Worm (Caenorhabditis elegans) whole organism, L4 larva: Measurements from ENCODE around the gene tbx-40.
"Not testable (repeated sequence)": the region's sequence is repeated elsewhere in the genome, so short reads cannot be mapped to it uniquely, and the experiment has no call there.

Experiments used
- F44E2.7 ChIP-seq: fragments of 200-800 bp; sonication (Bioruptor generic); IDR thresholded peaks from 2 replicates; pipeline ENCODE4 v2.1.2; 2022; ENCODE audit warnings: missing genetic modification characterization, missing compliant biosample characterization
- T20F7.1 ChIP-seq: fragments of 200-800 bp; sonication (Bioruptor generic); optimal IDR thresholded peaks from 2 replicates; lab custom pipeline; 2018; ENCODE audit warnings: mild to moderate bottlenecking, missing genetic modification characterization, missing compliant biosample characterization
- aha-1 ChIP-seq: fragments of 150-350 bp; peaks from one replicate; lab custom pipeline; 2014; ENCODE audit warnings: missing biosample characterization, missing genetic modification characterization
- ceh-28 ChIP-seq: fragments of 150-350 bp; optimal IDR thresholded peaks from 2 replicates; lab custom pipeline; 2014; ENCODE audit warnings: missing biosample characterization, missing genetic modification reagents, missing genetic modification characterization
- ceh-32 ChIP-seq: sonication (generic microtip); optimal IDR thresholded peaks from 2 replicates; lab custom pipeline; 2016; ENCODE audit warnings: mild to moderate bottlenecking, missing genetic modification characterization, missing compliant biosample characterization; ENCODE audit not compliant: poor library complexity
- daf-16 ChIP-seq, 3 experiments: sonication (generic microtip); optimal IDR thresholded peaks; 2 replicates each; lab custom pipeline; 2016 to 2017; ENCODE audit warnings: missing genetic modification characterization in 3 of 3, missing genetic modification reagents in 3 of 3, mild to moderate bottlenecking in 2 of 3, missing compliant biosample characterization in 2 of 3, missing biosample characterization in 1 of 3, moderate library complexity in 1 of 3
- dmd-9 ChIP-seq: fragments of 200-800 bp; sonication (Bioruptor generic); IDR thresholded peaks from 2 replicates; pipeline ENCODE4 v1.3.6; 2022; ENCODE audit warnings: missing genetic modification reagents, missing genetic modification characterization, missing compliant biosample characterization
- dpl-1 ChIP-seq: fragments of 150-350 bp; optimal IDR thresholded peaks from 2 replicates; lab custom pipeline; 2014; ENCODE audit warnings: missing biosample characterization, missing genetic modification reagents, missing genetic modification characterization
- duxl-1 ChIP-seq: sonication (generic microtip); optimal IDR thresholded peaks from 2 replicates; lab custom pipeline; 2016; ENCODE audit warnings: mild to moderate bottlenecking, missing genetic modification characterization, moderate library complexity, missing compliant biosample characterization; ENCODE audit not compliant: poor library complexity
- dve-1 ChIP-seq: sonication (generic microtip); optimal IDR thresholded peaks from 2 replicates; lab custom pipeline; 2017; ENCODE audit warnings: antibody characterized with exemption, mild to moderate bottlenecking, missing genetic modification characterization, missing compliant biosample characterization; ENCODE audit not compliant: insufficient read depth
- gei-8 ChIP-seq: fragments of 200-800 bp; sonication (Bioruptor generic); optimal IDR thresholded peaks from 2 replicates; lab custom pipeline; 2018; ENCODE audit warnings: mild to moderate bottlenecking, missing genetic modification characterization, missing compliant biosample characterization
- hlh-11 ChIP-seq: fragments of 200-800 bp; sonication (Bioruptor generic); optimal IDR thresholded peaks from 2 replicates; lab custom pipeline; 2018; ENCODE audit warnings: mild to moderate bottlenecking, missing genetic modification characterization, missing compliant biosample characterization
- lin-1 ChIP-seq: fragments of 200-800 bp; sonication (Bioruptor generic); IDR thresholded peaks from 2 replicates; pipeline ENCODE4 v1.3.6; 2022; ENCODE audit warnings: missing genetic modification reagents, missing genetic modification characterization, missing compliant biosample characterization
- lin-13 ChIP-seq: fragments of 150-350 bp; optimal IDR thresholded peaks from 2 replicates; lab custom pipeline; 2014; ENCODE audit warnings: missing biosample characterization, missing genetic modification reagents, missing genetic modification characterization
- lin-15B ChIP-seq: fragments of 150-350 bp; sonication (generic microtip); optimal IDR thresholded peaks from 3 replicates; lab custom pipeline; 2014; ENCODE audit warnings: missing biosample characterization, missing genetic modification characterization
- lin-38 ChIP-seq: fragments of 200-800 bp; sonication (Bioruptor generic); IDR thresholded peaks from 2 replicates; pipeline ENCODE4 v1.3.6; 2022; ENCODE audit warnings: missing genetic modification reagents, missing genetic modification characterization, missing compliant biosample characterization
- lsy-2 ChIP-seq, 2 experiments: fragments of 150-350 bp in 1 of 2; sonication (generic microtip) in 1 of 2; optimal IDR thresholded peaks; 2 replicates each; lab custom pipeline; 2014 to 2017; ENCODE audit warnings: missing biosample characterization in 2 of 2, missing genetic modification characterization in 2 of 2
- mxl-2 ChIP-seq: fragments of 200-800 bp; sonication (Bioruptor generic); conservative IDR thresholded peaks from 2 replicates; pipeline ENCODE4 v1.3.6; 2022; ENCODE audit warnings: missing genetic modification reagents, missing genetic modification characterization, missing compliant biosample characterization
- nhr-111 ChIP-seq: fragments of 200-800 bp; sonication (Bioruptor generic); optimal IDR thresholded peaks from 2 replicates; lab custom pipeline; 2018; ENCODE audit warnings: mild to moderate bottlenecking, missing genetic modification characterization, missing compliant biosample characterization
- nhr-237 ChIP-seq: sonication (generic microtip); optimal IDR thresholded peaks from 2 replicates; lab custom pipeline; 2017; ENCODE audit warnings: missing biosample characterization, missing genetic modification characterization
- nhr-41 ChIP-seq: fragments of 200-800 bp; sonication (Bioruptor generic); IDR thresholded peaks from 2 replicates; pipeline ENCODE4 v1.3.6; 2022; ENCODE audit warnings: missing genetic modification reagents, missing genetic modification characterization, missing compliant biosample characterization
- nhr-6 ChIP-seq: fragments of 150-350 bp; optimal IDR thresholded peaks from 2 replicates; lab custom pipeline; 2014; ENCODE audit warnings: missing biosample characterization, missing genetic modification characterization
- pqm-1 ChIP-seq: sonication (generic microtip); optimal IDR thresholded peaks from 2 replicates; lab custom pipeline; 2017; ENCODE audit warnings: missing biosample characterization, missing genetic modification characterization
- snpc-1.2 ChIP-seq: fragments of 200-800 bp; sonication (Bioruptor generic); IDR thresholded peaks from 2 replicates; pipeline ENCODE4 v1.3.6; 2022; ENCODE audit warnings: missing genetic modification reagents, missing genetic modification characterization, missing compliant biosample characterization
- snpc-4 ChIP-seq: fragments of 150-350 bp; optimal IDR thresholded peaks from 2 replicates; lab custom pipeline; 2014; ENCODE audit warnings: missing biosample characterization, missing genetic modification characterization
- spr-1 ChIP-seq: sonication (generic microtip); optimal IDR thresholded peaks from 2 replicates; lab custom pipeline; 2016; ENCODE audit warnings: mild to moderate bottlenecking, missing genetic modification characterization, missing compliant biosample characterization
- tra-1 ChIP-seq: fragments of 200-800 bp; sonication (Bioruptor generic); IDR thresholded peaks from 2 replicates; pipeline ENCODE4 v1.3.6; 2022; ENCODE audit warnings: missing genetic modification reagents, missing genetic modification characterization, missing compliant biosample characterization
- unc-39 ChIP-seq: sonication (generic microtip); optimal IDR thresholded peaks from 2 replicates; lab custom pipeline; 2017; ENCODE audit warnings: missing biosample characterization, missing genetic modification characterization
- unc-62 ChIP-seq, 3 experiments: fragments of 150-350 bp in 1 of 3; sonication (generic microtip); optimal IDR thresholded peaks in 2 of 3; peaks in 1 of 3; 1 replicate in 1 of 3; 2 replicates in 2 of 3; lab custom pipeline; 2014 to 2017; ENCODE audit warnings: missing biosample characterization in 3 of 3, missing genetic modification characterization in 3 of 3, missing genetic modification reagents in 3 of 3, missing genotype in 1 of 3
- zag-1 ChIP-seq: fragments of 150-350 bp; optimal IDR thresholded peaks from 2 replicates; lab custom pipeline; 2014; ENCODE audit warnings: missing biosample characterization, missing genetic modification characterization

The tbx-40 gene

DNA sequence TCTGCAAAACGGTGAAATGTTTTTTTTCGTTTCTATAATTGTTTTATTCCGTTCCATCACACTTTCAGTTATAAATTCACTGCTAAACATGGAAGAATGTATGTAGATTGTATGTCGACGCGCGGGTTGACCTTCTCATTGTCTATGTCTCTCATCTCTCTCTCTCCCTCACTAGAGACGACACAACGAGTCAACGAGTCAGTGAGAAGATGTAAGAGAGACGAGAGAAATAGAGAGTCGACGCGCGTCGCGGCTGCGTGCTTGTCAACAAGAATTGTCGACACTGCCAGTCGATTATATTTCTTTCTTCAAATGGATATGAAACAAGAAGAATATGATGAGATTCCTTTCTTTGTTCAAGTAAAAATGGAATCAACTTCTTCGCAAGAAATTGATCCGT lies 16.0 kb downstream of the tbx-40 start, which contains the start of gene Y73F8A.13:
Y73F8A.13 (plus strand) TSS at position 240 of the 400 bp plus-strand sequence.
- peak; percentile 3 for TF ChIP-seq lin-13 (GFP tag; lab: Kevin White, UChicago)
- TF ChIP-seq ceh-32 (tag; lab: Kevin White, UChicago), result no peak
- TF ChIP-seq daf-16 (GFP tag; optimal IDR thresholded peaks at IDR 0.05; lab: Kevin White, UChicago), result no peak
- TF ChIP-seq daf-16 (tag; optimal IDR thresholded peaks at IDR 0.05; lab: Kevin White, UChicago), result peak; percentile 55
- TF ChIP-seq lsy-2 (tag; optimal IDR thresholded peaks at IDR 0.05; lab: Kevin White, UChicago), result no peak
- TF ChIP-seq unc-39 (tag; lab: Kevin White, UChicago), result no peak
- TF ChIP-seq nhr-111 (GFP tag; lab: Kevin White, UChicago), result no peak
- no peak for TF ChIP-seq lin-15B (tag; lab: Kevin White, UChicago)

DNA sequence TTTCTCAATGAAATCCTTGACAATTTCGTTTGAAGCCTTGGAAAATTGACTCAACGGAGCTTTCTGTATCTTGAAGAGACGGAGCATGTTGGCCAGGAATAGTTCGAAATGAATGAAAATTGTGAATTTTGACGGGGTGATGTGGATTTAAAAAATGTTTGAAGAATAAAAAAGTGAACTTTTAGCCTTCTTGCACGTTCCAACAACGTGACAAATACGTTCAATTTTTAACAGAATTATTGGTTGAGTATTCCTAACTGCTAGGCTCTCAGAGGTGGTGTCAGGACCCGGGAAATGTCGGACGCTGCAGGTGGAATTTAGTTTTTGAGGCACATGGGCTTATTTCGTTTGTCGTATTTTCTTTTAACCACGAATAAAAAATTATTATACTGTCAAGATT lies 16.4 kb downstream of the tbx-40 start, which contains the start of gene Y73F8A.12:
Y73F8A.12 (minus strand) TSS at position 101 of the 400 bp plus-strand sequence.
- not testable (repeated sequence) for TF ChIP-seq pqm-1, spr-1, hlh-11 (tag; lab: Kevin White, UChicago)

DNA sequence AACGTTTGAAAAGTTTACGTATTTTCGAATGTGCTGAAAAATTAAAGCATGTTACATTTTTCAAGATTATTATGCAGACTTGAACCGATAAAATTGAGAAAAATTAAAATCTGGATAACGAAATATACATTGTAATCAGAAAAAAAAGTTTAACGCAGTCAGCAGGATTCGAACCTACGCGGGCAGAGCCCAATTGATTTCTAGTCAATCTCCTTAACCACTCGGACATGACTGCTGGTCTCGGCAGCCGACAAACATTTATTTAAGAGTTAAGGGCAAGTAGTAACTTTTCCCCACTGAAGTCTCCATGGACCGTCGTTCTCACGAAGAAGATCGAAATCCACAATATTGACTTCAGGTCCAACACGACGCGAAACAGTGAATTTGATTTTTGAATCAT lies 17.0 kb downstream of the tbx-40 start:
- TF ChIP-seq lin-38 (GFP tag; lab: Robert Waterston, UW) (peak; percentile 34), snpc-1.2 (GFP tag; lab: Robert Waterston, UW) (peak; percentile 97)

- TF ChIP-seq zag-1 (tag; lab: Kevin White, UChicago) (no peak), nhr-41 (GFP tag; lab: Robert Waterston, UW) (no peak), T20F7.1 (GFP tag; lab: Kevin White, UChicago) (no peak), tra-1 (GFP tag; lab: Robert Waterston, UW) (no peak), nhr-6 (tag; lab: Kevin White, UChicago) (no peak), ceh-28 (tag; lab: Kevin White, UChicago) (no peak), mxl-2 (GFP tag; lab: Robert Waterston, UW) (no peak), dve-1 (tag; lab: Kevin White, UChicago) (no peak), snpc-1.2 (GFP tag; lab: Robert Waterston, UW) (no peak), gei-8 (no peak), dmd-9 (no peak), F44E2.7 (GFP tag; lab: Robert Waterston, UW) (no peak), duxl-1 (tag; lab: Kevin White, UChicago) (no peak), snpc-4 (no peak), aha-1 (no peak), ceh-32 (tag; lab: Kevin White, UChicago) (no peak), lin-1 (GFP tag; lab: Robert Waterston, UW) (no peak), dpl-1 (GFP tag; lab: Kevin White, UChicago) (no peak), nhr-237 (tag; lab: Kevin White, UChicago) (no peak)
- TF ChIP-seq, all 104 proteins: peak for 0
Measured at ce11 chrIV:15302151-15302550, 25.8 kb downstream of the tbx-40 start, which contains the start of gene best-21. TSS of gene best-21 (plus strand) at chrIV:15302451.

ce11 chrIV:15300041-15300440 lies 28.0 kb downstream of the tbx-40 start:
- TF ChIP-seq unc-62 (GFP tag; optimal IDR thresholded peaks at IDR 0.05 in 1 of 2; lab: Kevin White, UChicago), result peak in 1 of 2 experiments; percentile 72
- no peak for TF ChIP-seq unc-62 (tag; optimal IDR thresholded peaks at IDR 0.05; lab: Kevin White, UChicago)
- no peak for TF ChIP-seq duxl-1 (tag; lab: Kevin White, UChicago)
